Fruit fly (Drosophila melanogaster): Measurements from ENCODE around the gene Gr93b.

Gene Gr93b

DNA sequence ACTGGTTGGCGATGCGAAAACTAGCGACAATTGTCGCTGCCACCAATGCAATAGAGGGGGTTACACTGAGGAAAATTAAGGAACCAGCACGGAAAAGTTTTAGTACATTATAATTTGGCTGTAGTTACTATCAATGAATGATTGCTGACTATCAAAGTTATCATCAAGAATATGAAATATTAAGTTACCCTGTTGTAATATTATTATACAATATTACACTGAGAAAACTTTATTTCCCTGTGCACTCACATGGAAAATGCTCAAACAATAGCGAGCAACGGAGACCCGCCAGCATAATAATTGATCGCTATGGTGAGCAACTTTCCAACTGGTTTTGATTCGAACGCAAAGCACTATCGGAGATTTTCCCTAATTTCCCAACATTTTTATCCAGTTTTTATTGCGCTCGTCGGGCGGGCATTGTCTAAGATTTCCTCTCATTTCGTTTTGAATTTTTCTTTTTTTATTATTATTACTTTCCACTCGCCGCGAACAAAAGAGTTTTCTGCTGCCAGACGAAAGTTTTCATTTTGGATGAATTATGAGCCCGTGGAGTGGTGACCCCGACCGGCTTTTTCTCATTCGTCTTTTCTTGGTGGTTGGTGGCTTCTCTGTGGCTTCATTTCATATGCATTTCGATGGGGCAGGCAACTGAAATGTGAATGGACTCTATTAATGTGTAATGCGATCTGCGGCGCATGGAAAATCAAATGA, 18.7 kb upstream of the Gr93b start (continued):
- no peak for TF ChIP-seq CG13287 (GFP tag; IDR thresholded peaks at IDR 0.05; ENCODE audit: partially characterized antibody)
- peak; percentile 85 for TF ChIP-seq phol (tag; optimal IDR thresholded peaks at IDR 0.05)
- TF ChIP-seq sima (GFP tag; optimal IDR thresholded peaks at IDR 0.05): no peak
- TF ChIP-seq CG3281 (GFP tag; optimal IDR thresholded peaks at IDR 0.05): peak; percentile 4
- no peak for TF ChIP-seq CG12744 (GFP tag; optimal IDR thresholded peaks at IDR 0.05)
- peak in 1 of 2 experiments; percentile 74 for TF ChIP-seq Pdp1 (GFP tag; optimal IDR thresholded peaks at IDR 0.05)
- no peak for TF ChIP-seq dan (GFP tag; IDR thresholded peaks at IDR 0.05)
- TF ChIP-seq dati (GFP tag; IDR thresholded peaks at IDR 0.05): peak; percentile 59; the same call in 1 of the 2 replicates
- no peak for TF ChIP-seq emc (GFP tag; optimal IDR thresholded peaks at IDR 0.05)
- peak in 1 of 2 experiments; percentile 81 for TF ChIP-seq chif (GFP tag; optimal IDR thresholded peaks at IDR 0.05)
- peak; percentile 76 for TF ChIP-seq H15 (GFP tag; IDR thresholded peaks at IDR 0.05)
- peak; percentile 72 for TF ChIP-seq fd64A (GFP tag; optimal IDR thresholded peaks at IDR 0.05)
- TF ChIP-seq CG1792 (GFP tag; optimal IDR thresholded peaks at IDR 0.05): no peak
- no peak for TF ChIP-seq CG6854 (GFP tag; optimal IDR thresholded peaks at IDR 0.05)
- peak; percentile 73 for TF ChIP-seq Sox100B (GFP tag; optimal IDR thresholded peaks at IDR 0.05)
- TF ChIP-seq Antp (GFP tag; optimal IDR thresholded peaks at IDR 0.05): peak; percentile 63
- peak in 1 of 2 experiments; percentile 71 for TF ChIP-seq Hr78 (GFP tag; optimal IDR thresholded peaks at IDR 0.05)
- TF ChIP-seq cwo (GFP tag; optimal IDR thresholded peaks at IDR 0.05): no peak
- TF ChIP-seq Opbp (GFP tag; IDR thresholded peaks at IDR 0.05; ENCODE audit: partially characterized antibody): no peak
- TF ChIP-seq Hr51 (GFP tag; optimal IDR thresholded peaks at IDR 0.05): peak in 1 of 2 experiments; percentile 86
- peak; percentile 96 for TF ChIP-seq ATbp (GFP tag; optimal IDR thresholded peaks at IDR 0.05)
- peak; percentile 39; the same call in 1 of the 2 replicates for TF ChIP-seq CG3847 (GFP tag; IDR thresholded peaks at IDR 0.05)
- TF ChIP-seq HmgZ (tag; optimal IDR thresholded peaks at IDR 0.05): peak; percentile 11
- peak; percentile 86 for TF ChIP-seq ken (GFP tag; IDR thresholded peaks at IDR 0.05)
- TF ChIP-seq Ets97D (GFP tag; optimal IDR thresholded peaks at IDR 0.05): no peak
- TF ChIP-seq Med (GFP tag): peak; percentile 58
- TF ChIP-seq CG5245 (GFP tag; optimal IDR thresholded peaks at IDR 0.05): peak; percentile 61
- no peak for TF ChIP-seq tna (GFP tag; IDR thresholded peaks at IDR 0.05; ENCODE audit: partially characterized antibody)
- no peak for TF ChIP-seq CG12104 (GFP tag; optimal IDR thresholded peaks at IDR 0.05)
- TF ChIP-seq crol (GFP tag; IDR thresholded peaks at IDR 0.05): no peak
- TF ChIP-seq lbe (GFP tag; optimal IDR thresholded peaks at IDR 0.05): no peak
- peak; percentile 81 for TF ChIP-seq CG17359 (tag; optimal IDR thresholded peaks at IDR 0.05)
- no peak for TF ChIP-seq usp (GFP tag; optimal IDR thresholded peaks at IDR 0.05)
- TF ChIP-seq CG17912 (GFP tag; optimal IDR thresholded peaks at IDR 0.05): no peak
- TF ChIP-seq ap (GFP tag; IDR thresholded peaks at IDR 0.05): peak; percentile 69
- TF ChIP-seq CG4360 (GFP tag; IDR thresholded peaks at IDR 0.05): no peak; the same call in 1 of the 2 replicates
- TF ChIP-seq Bgb (GFP tag; IDR thresholded peaks at IDR 0.05; ENCODE audit: partially characterized antibody): no peak
- TF ChIP-seq nmo (GFP tag; optimal IDR thresholded peaks at IDR 0.05): peak; percentile 82
- no peak for TF ChIP-seq zen2 (GFP tag; IDR thresholded peaks at IDR 0.05; ENCODE audit: partially characterized antibody)
- TF ChIP-seq CG11398 (GFP tag; optimal IDR thresholded peaks at IDR 0.05): no peak
- 0 out of 2 replicates have a peak, but pooled peaks have one; percentile 16 for TF ChIP-seq CG43689 (GFP tag; IDR thresholded peaks at IDR 0.05)
- TF ChIP-seq sr (GFP tag; IDR thresholded peaks at IDR 0.05): 0 out of 3 replicates have a peak, but pooled peaks have one; percentile 33
- no peak for TF ChIP-seq lov (optimal IDR thresholded peaks at IDR 0.05)
- 0 out of 3 replicates have a peak, but pooled peaks have one; percentile 6 for TF ChIP-seq lov (GFP tag; IDR thresholded peaks at IDR 0.05)
- TF ChIP-seq CG3407 (GFP tag; optimal IDR thresholded peaks at IDR 0.05): peak; percentile 88
- peak; percentile 36 for TF ChIP-seq CG16815 (GFP tag; optimal IDR thresholded peaks at IDR 0.05)
- peak; percentile 51 for TF ChIP-seq Six4 (GFP tag; optimal IDR thresholded peaks at IDR 0.05)
- TF ChIP-seq prd (optimal IDR thresholded peaks at IDR 0.05): no peak
- peak; percentile 77 for TF ChIP-seq prd (GFP tag; IDR thresholded peaks at IDR 0.05)
